Worm (Caenorhabditis elegans): Measurements from ENCODE around the gene zag-1.

Gene zag-1

ce11 chrIV:3875260-3875659 lies 19.6 kb downstream of the zag-1 start:
- TF ChIP-seq ets-7 (tag; optimal IDR thresholded peaks at IDR 0.05) (no peak), ama-1 (optimal IDR thresholded peaks at IDR 0.05) (no peak), hmbx-1 (tag; optimal IDR thresholded peaks at IDR 0.05) (no peak), pes-1 (GFP tag; IDR thresholded peaks at IDR 0.05) (no peak), tra-4 (tag; optimal IDR thresholded peaks at IDR 0.05) (no peak), hnd-1 (tag; optimal IDR thresholded peaks at IDR 0.05) (no peak), ceh-36 (tag; optimal IDR thresholded peaks at IDR 0.05) (no peak), ceh-13 (GFP tag; optimal IDR thresholded peaks at IDR 0.05) (no peak), aly-1 (tag; optimal IDR thresholded peaks at IDR 0.05) (no peak), hmg-4 (GFP tag; optimal IDR thresholded peaks at IDR 0.05) (no peak), sea-1 (GFP tag; conservative IDR thresholded peaks at IDR 0.05) (no peak), F13C5.2 (tag; optimal IDR thresholded peaks at IDR 0.05) (no peak)

DNA sequence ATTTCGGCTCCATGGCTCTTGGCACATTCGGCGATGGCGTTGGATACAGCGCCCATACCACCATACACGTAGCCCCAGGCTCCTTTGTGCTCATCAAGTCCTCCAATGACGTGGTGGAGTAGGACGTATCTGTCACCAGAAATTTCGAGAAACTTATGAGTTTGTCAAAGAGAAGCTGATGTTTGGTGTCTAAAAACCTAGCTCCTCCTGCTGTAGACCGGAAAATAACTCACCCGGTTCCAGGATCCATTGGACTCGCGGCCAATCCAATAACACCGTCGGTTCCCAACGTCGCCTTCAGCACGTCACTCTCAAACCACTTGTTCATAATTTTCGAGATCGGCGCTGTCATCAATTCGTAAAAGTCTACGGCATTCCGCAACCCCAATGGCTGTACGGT lies 21.3 kb downstream of the zag-1 start:
- no peak for TF ChIP-seq hmg-4 (GFP tag; optimal IDR thresholded peaks at IDR 0.05)
- TF ChIP-seq tbx-37 (GFP tag; conservative IDR thresholded peaks at IDR 0.05) = no peak
- no peak for TF ChIP-seq pes-1 (GFP tag; IDR thresholded peaks at IDR 0.05)
- no peak for TF ChIP-seq ceh-36 (tag; optimal IDR thresholded peaks at IDR 0.05)

DNA sequence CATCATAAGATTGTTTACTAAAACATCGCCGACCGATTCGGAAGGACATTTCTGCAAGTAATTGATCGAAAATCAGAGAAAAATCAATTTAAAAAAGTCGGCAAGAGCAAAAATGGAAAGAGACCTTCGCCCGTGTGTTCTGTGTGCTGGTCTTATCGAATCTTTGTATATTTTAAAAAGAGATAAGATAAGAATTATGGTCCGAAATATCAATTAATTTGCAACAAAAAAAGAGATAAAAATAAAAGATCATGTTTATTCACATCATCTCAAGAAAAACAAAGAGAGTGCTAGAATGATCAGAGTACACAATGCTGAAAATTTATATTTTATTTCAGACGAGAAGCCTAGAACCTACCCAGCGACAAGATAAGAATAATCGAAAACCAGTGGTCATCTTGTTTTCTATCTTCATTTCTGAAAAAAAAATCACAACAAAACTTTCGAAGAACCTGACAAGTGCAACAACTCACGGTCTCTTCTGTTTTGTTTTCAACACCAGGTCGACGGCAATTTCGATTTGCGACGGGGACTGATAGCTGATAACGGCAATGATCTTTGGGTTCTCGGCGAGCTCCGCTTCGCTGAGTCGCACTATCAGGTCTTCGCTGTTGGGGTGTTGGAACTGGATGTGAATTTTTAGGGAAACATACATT lies 22.8 kb downstream of the zag-1 start, which contains the start of gene F37C4.6:
F37C4.6 (minus strand) TSS at position 51 of the 656 bp plus-strand sequence.
- TF ChIP-seq hnd-1 (tag; optimal IDR thresholded peaks at IDR 0.05) = no peak
- TF ChIP-seq scrt-1 (GFP tag; IDR thresholded peaks at IDR 0.05) = no peak

ce11 chrIV:3881119-3881518 lies 25.5 kb downstream of the zag-1 start, which contains the start of the genes F37C4.8 and oac-23:
Gene F37C4.8 (minus strand): TSS chrIV:3881219.
Gene oac-23 (plus strand): TSS chrIV:3881441.
- no peak for TF ChIP-seq B0310.2 (tag; optimal IDR thresholded peaks at IDR 0.05)
- TF ChIP-seq aly-1 (tag; optimal IDR thresholded peaks at IDR 0.05) = no peak
- TF ChIP-seq ama-1 (optimal IDR thresholded peaks at IDR 0.05) = no peak

- TF ChIP-seq pes-1 (GFP tag; IDR thresholded peaks at IDR 0.05) (no peak), tra-4 (tag; optimal IDR thresholded peaks at IDR 0.05) (no peak), sea-1 (GFP tag; conservative IDR thresholded peaks at IDR 0.05) (no peak), ceh-36 (tag; optimal IDR thresholded peaks at IDR 0.05) (no peak), ama-1 (optimal IDR thresholded peaks at IDR 0.05) (no peak), ets-7 (tag; optimal IDR thresholded peaks at IDR 0.05) (no peak), ceh-13 (GFP tag; optimal IDR thresholded peaks at IDR 0.05) (no peak), F13C5.2 (tag; optimal IDR thresholded peaks at IDR 0.05) (no peak), tbx-11 (GFP tag; IDR thresholded peaks at IDR 0.05) (no peak), tbx-37 (GFP tag; conservative IDR thresholded peaks at IDR 0.05) (no peak), hmbx-1 (tag; optimal IDR thresholded peaks at IDR 0.05) (no peak), B0310.2 (tag; optimal IDR thresholded peaks at IDR 0.05) (no peak), flt-1 (GFP tag; IDR thresholded peaks at IDR 0.05) (no peak), hnd-1 (tag; optimal IDR thresholded peaks at IDR 0.05) (no peak), scrt-1 (GFP tag; IDR thresholded peaks at IDR 0.05) (no peak), hmg-4 (GFP tag; optimal IDR thresholded peaks at IDR 0.05) (no peak), aly-1 (tag; optimal IDR thresholded peaks at IDR 0.05) (no peak)
Observed at ce11 chrIV:3885369-3885768, 29.7 kb downstream of the zag-1 start, which contains the start of gene oac-22. Gene oac-22 (plus strand): TSS chrIV:3885669.

DNA sequence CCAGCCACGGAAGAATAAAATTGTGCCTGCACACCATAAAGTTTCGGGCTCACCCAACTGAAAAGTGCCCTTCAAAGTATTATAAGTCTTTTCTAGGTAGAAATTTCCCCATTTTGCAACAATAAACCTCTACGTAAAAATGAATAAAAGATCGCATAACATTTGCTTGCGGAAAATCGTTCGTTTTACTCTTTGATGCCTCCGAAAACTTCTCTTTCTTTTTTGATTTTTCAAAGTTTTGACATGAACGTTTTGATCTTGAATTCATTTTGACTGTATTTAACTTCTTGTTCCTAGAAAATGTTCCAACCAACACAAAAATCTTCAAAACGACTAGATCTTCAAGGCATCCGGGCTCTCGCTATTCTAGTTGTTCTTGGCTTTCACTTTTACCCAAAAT lies 33.3 kb downstream of the zag-1 start, which contains the start of gene oac-21:
oac-21 (plus strand) TSS at position 301 of the 400 bp plus-strand sequence.
- no peak for TF ChIP-seq F13C5.2 (tag; optimal IDR thresholded peaks at IDR 0.05)
- no peak for TF ChIP-seq aly-1 (tag; optimal IDR thresholded peaks at IDR 0.05)

ce11 chrIV:3892027-3892426 lies 36.4 kb downstream of the zag-1 start, which contains the start of gene F56D6.9:
Gene F56D6.9 (plus strand): TSS chrIV:3892327.
- no peak for TF ChIP-seq ama-1 (optimal IDR thresholded peaks at IDR 0.05)
- TF ChIP-seq ets-7 (tag; optimal IDR thresholded peaks at IDR 0.05) = no peak
- TF ChIP-seq hmbx-1 (tag; optimal IDR thresholded peaks at IDR 0.05) = no peak
- no peak for TF ChIP-seq ceh-13 (GFP tag; optimal IDR thresholded peaks at IDR 0.05)
- no peak for TF ChIP-seq aly-1 (tag; optimal IDR thresholded peaks at IDR 0.05)

DNA sequence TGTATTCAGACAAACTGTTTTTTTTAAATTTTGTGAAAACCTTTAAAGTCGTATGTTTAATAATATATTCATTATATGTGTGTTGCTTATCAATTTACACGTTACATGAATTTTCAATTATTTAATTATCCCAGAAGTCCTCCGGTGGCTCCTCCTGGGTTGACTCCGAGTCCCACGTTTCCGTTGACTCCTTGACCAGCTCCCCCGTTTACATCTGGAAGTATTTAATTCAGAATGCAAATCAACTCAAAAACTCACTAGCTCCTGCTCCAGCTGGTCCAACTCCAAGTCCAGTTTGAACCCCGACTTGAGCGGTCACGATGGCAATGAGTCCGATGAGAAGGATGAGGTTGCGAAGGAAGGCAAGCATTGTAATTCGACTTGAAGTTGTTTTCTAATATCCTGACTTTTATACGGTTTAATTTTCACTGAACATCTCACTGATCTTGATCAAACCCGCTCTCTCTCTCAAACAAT lies 38.4 kb downstream of the zag-1 start, which contains the start of gene F56D6.8:
F56D6.8 (minus strand) TSS at position 427 of the 477 bp plus-strand sequence.
- TF ChIP-seq hmbx-1 (tag; optimal IDR thresholded peaks at IDR 0.05) (no peak), hmg-4 (GFP tag; optimal IDR thresholded peaks at IDR 0.05) (no peak), ceh-36 (tag; optimal IDR thresholded peaks at IDR 0.05) (no peak), tbx-11 (GFP tag; IDR thresholded peaks at IDR 0.05) (no peak), ceh-13 (GFP tag; optimal IDR thresholded peaks at IDR 0.05) (no peak)

DNA sequence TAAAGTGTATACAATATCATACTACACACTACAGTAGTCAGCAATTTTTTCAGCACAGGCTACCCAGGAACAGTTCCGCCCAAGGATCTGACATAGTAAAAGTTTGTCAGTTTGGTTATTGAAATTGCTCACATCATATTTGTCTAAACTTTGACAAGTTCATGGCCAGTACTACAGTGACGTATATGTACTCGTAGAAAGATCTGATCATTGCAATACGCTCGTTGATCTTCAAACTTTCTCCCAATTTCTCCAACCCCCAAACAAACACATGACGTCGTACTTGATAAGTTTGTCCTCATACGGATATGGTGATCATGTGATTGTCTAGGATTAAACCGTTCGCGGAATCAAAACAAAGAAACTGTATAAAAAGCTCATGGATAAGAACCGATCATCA lies 39.1 kb downstream of the zag-1 start, which contains the start of gene dct-8:
dct-8 (plus strand) TSS at position 301 of the 400 bp plus-strand sequence.
- TF ChIP-seq ceh-13 (GFP tag; optimal IDR thresholded peaks at IDR 0.05) (no peak), hmbx-1 (tag; optimal IDR thresholded peaks at IDR 0.05) (no peak), tra-4 (tag; optimal IDR thresholded peaks at IDR 0.05) (no peak)

Measured in whole organism, early embryonic.